Fruit fly (Drosophila melanogaster) whole organism, pupa: ENCODE results near the gene Cby.
A peak's percentile ranks its signal among the peaks of the same experiment; 100 is the strongest.

Source experiments
- CG10348 ChIP-seq: fragments of 200-800 bp; sonication (Bioruptor generic); IDR thresholded peaks from 2 replicates; pipeline ENCODE4 v1.3.6; 2022; ENCODE audit warnings: missing biosample characterization, missing genetic modification characterization
- CG12605 ChIP-seq: fragments of 200-800 bp; sonication (Bioruptor generic); IDR thresholded peaks from 2 replicates; pipeline ENCODE4 v1.3.6; 2022; ENCODE audit warnings: missing biosample characterization, missing genetic modification characterization
- CG13204 ChIP-seq: fragments of 200-800 bp; sonication (Bioruptor generic); optimal IDR thresholded peaks from 2 replicates; lab custom pipeline; 2018; ENCODE audit warnings: missing biosample characterization, mild to moderate bottlenecking, missing genetic modification characterization, moderate library complexity
- CG14655 ChIP-seq: fragments of 200-800 bp; sonication (Bioruptor generic); optimal IDR thresholded peaks from 3 replicates; lab custom pipeline; 2017; ENCODE audit warnings: mild to moderate bottlenecking, missing biosample characterization, missing genetic modification reagents, missing genetic modification characterization
- CG15710 ChIP-seq: fragments of 200-800 bp; sonication (Bioruptor generic); optimal IDR thresholded peaks from 2 replicates; lab custom pipeline; 2018; ENCODE audit warnings: missing biosample characterization, mild to moderate bottlenecking, missing genetic modification characterization, moderate library complexity
- CG17806 ChIP-seq: fragments of 200-800 bp; sonication (Bioruptor generic); optimal IDR thresholded peaks from 2 replicates; lab custom pipeline; 2018; ENCODE audit warnings: missing biosample characterization, mild to moderate bottlenecking, missing genetic modification characterization, moderate library complexity
- CG32121 ChIP-seq: fragments of 200-800 bp; sonication (Bioruptor generic); IDR thresholded peaks from 2 replicates; pipeline ENCODE4 v1.3.6; 2022; ENCODE audit warnings: missing biosample characterization, missing genetic modification characterization
- CG34367 ChIP-seq: fragments of 200-800 bp; sonication (Bioruptor generic); optimal IDR thresholded peaks from 2 replicates; lab custom pipeline; 2018; ENCODE audit warnings: missing biosample characterization, mild to moderate bottlenecking, missing genetic modification characterization
- CG4496 ChIP-seq: fragments of 200-800 bp; sonication (Bioruptor generic); IDR thresholded peaks from 3 replicates; pipeline ENCODE4 v1.3.6; 2022; ENCODE audit warnings: missing biosample characterization, missing genetic modification characterization
- CG8159 ChIP-seq: fragments of 200-800 bp; sonication (Bioruptor generic); optimal IDR thresholded peaks from 3 replicates; lab custom pipeline; 2018; ENCODE audit warnings: missing biosample characterization, mild to moderate bottlenecking, missing genetic modification characterization, moderate library complexity
- CG8301 ChIP-seq: fragments of 200-800 bp; sonication (Bioruptor generic); optimal IDR thresholded peaks from 2 replicates; lab custom pipeline; 2018; ENCODE audit warnings: missing biosample characterization, mild to moderate bottlenecking, missing genetic modification characterization
- CG9948 ChIP-seq: fragments of 200-800 bp; sonication (Bioruptor generic); optimal IDR thresholded peaks from 2 replicates; lab custom pipeline; 2018; ENCODE audit warnings: missing biosample characterization, mild to moderate bottlenecking, missing genetic modification characterization, moderate library complexity
- D1 ChIP-seq: fragments of 200-800 bp; sonication (Bioruptor generic); optimal IDR thresholded peaks from 2 replicates; lab custom pipeline; 2018; ENCODE audit warnings: missing biosample characterization, mild to moderate bottlenecking, missing genetic modification characterization, moderate library complexity
- EcR ChIP-seq: fragments of 200-800 bp; sonication (Bioruptor generic); optimal IDR thresholded peaks from 3 replicates; lab custom pipeline; 2019; ENCODE audit warnings: missing biosample characterization, missing genetic modification characterization, mild to moderate bottlenecking, moderate library complexity, missing genetic modification reagents
- Ets98B ChIP-seq: fragments of 200-800 bp; sonication (Bioruptor generic); IDR thresholded peaks from 2 replicates; pipeline ENCODE4 v1.3.6; 2022; ENCODE audit warnings: missing biosample characterization, missing genetic modification characterization
- Pif1A ChIP-seq: fragments of 200-800 bp; sonication (Bioruptor generic); optimal IDR thresholded peaks from 3 replicates; lab custom pipeline; 2016; ENCODE audit warnings: missing biosample characterization, missing genetic modification characterization
- Pif1B ChIP-seq: fragments of 200-800 bp; sonication (Bioruptor generic); optimal IDR thresholded peaks from 3 replicates; lab custom pipeline; 2016; ENCODE audit warnings: missing biosample characterization, missing genetic modification characterization
- Snoo ChIP-seq: fragments of 200-800 bp; sonication (Bioruptor generic); optimal IDR thresholded peaks from 3 replicates; lab custom pipeline; 2017; ENCODE audit warnings: missing biosample characterization, mild to moderate bottlenecking, missing genetic modification characterization, inconsistent platforms
- fd96Ca ChIP-seq: fragments of 200-800 bp; sonication (Bioruptor generic); IDR thresholded peaks from 3 replicates; pipeline ENCODE4 v1.3.6; 2022; ENCODE audit warnings: missing biosample characterization, missing genetic modification characterization
- gl ChIP-seq: fragments of 200-800 bp; sonication (Bioruptor generic); optimal IDR thresholded peaks from 2 replicates; lab custom pipeline; 2018; ENCODE audit warnings: missing biosample characterization, mild to moderate bottlenecking, missing genetic modification characterization
- rn ChIP-seq: fragments of 200-800 bp; sonication (Bioruptor generic); IDR thresholded peaks from 2 replicates; pipeline ENCODE4 v1.3.6; 2022; ENCODE audit warnings: missing biosample characterization, missing genetic modification characterization

The Cby gene

dm6 chr3R:21851592-21852578 is 15.9 kb upstream of the Cby start:
- TF ChIP-seq EcR (GFP tag; lab: Kevin White, UChicago) (peak; percentile 80), Pif1B (no peak)

- TF ChIP-seq Snoo (tag; lab: Kevin White, UChicago) = no peak
- peak; percentile 32 for TF ChIP-seq CG9948 (tag; lab: Kevin White, UChicago)
- TF ChIP-seq CG4496 (GFP tag; lab: Robert Waterston, UW) = no peak
- TF ChIP-seq CG8159 (tag; lab: Kevin White, UChicago) = peak; percentile 54
- TF ChIP-seq Ets98B = 0 out of 2 replicates have a peak, but pooled peaks have one; percentile 11
- TF ChIP-seq CG12605 (GFP tag; lab: Robert Waterston, UW) = no peak
- TF ChIP-seq rn (GFP tag; lab: Robert Waterston, UW) = no peak
- no peak for TF ChIP-seq CG32121 (GFP tag; lab: Robert Waterston, UW)
- TF ChIP-seq Pif1A = peak; percentile 1
- no peak for TF ChIP-seq CG10348 (GFP tag; lab: Robert Waterston, UW)
- TF ChIP-seq fd96Ca (GFP tag; lab: Robert Waterston, UW) = 0 out of 3 replicates have a peak, but pooled peaks have one; percentile 33
- TF ChIP-seq EcR (GFP tag; lab: Kevin White, UChicago) = peak; percentile 44
- TF ChIP-seq gl (tag; lab: Kevin White, UChicago) = no peak
- TF ChIP-seq D1 = no peak
- TF ChIP-seq CG13204 (GFP tag; lab: Kevin White, UChicago) = no peak
- peak; percentile 33 for TF ChIP-seq CG17806
- TF ChIP-seq CG8301 = peak; percentile 21
- no peak for TF ChIP-seq CG34367 (tag; lab: Kevin White, UChicago)
- TF ChIP-seq CG14655 = peak; percentile 35
- peak; percentile 39 for TF ChIP-seq CG15710
- TF ChIP-seq Pif1B = no peak
Observed at dm6 chr3R:21852579-21853233, 15.1 kb upstream of the Cby start.

DNA sequence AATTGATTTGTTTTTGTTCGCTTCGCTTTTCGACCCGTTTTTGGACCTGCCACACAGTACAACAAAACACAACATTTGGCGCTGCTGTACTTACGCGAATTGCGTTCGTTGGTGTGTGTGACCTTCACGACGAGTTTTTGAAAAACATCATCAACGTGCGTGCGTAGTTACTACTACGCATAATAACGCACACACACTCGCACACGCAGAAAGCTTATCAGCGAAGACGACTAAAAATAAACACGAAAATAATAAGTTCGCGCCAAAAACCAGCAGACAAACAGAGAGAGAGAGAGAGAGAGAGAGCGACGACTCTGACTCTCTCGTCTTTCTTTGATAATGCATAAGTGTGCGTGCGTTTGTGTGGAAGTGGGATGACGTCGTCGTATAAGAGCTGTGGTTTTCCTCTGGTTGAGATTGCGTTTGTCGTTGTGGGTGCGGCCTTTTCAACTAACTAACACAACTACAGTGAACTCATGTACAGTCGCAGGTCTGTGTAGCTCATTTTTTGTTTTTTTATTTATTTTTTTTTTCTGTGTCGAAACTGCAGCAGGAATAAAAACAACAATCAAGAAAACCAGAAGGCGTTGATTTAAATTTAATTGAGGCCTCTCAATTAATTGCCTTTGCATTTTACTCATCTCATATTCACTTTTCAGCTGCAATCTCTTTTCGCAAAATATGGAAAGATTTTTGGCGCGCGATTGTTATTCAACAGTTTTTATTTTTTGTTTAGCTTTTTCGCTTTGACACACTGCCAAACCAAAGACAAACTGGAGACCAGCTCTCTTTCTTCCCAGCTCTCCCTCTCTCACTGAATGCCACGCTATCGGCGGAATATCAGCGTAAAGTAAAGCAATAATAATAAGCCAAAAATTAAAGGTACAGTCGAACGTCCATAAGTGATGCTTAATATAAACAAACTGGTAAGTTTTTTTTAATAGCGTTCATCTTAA is 13.9 kb upstream of the Cby start:
- peak; percentile 52; the same call in 2 of the 3 replicates for TF ChIP-seq fd96Ca (GFP tag; lab: Robert Waterston, UW)
- TF ChIP-seq CG12605 (GFP tag; lab: Robert Waterston, UW) = peak; percentile 66
- TF ChIP-seq CG13204 (GFP tag; lab: Kevin White, UChicago) = peak; percentile 25
- TF ChIP-seq rn (GFP tag; lab: Robert Waterston, UW) = 0 out of 2 replicates have a peak, but pooled peaks have one; percentile 28
- peak; percentile 42 for TF ChIP-seq Snoo (tag; lab: Kevin White, UChicago)
- TF ChIP-seq CG8159 (tag; lab: Kevin White, UChicago) = peak; percentile 61
- peak; percentile 67; the same call in 1 of the 2 replicates for TF ChIP-seq CG32121 (GFP tag; lab: Robert Waterston, UW)
- TF ChIP-seq gl (tag; lab: Kevin White, UChicago) = no peak
- peak; percentile 66 for TF ChIP-seq Pif1A
- no peak for TF ChIP-seq CG10348 (GFP tag; lab: Robert Waterston, UW)
- TF ChIP-seq CG14655 = peak; percentile 27
- peak; percentile 39; the same call in 2 of the 3 replicates for TF ChIP-seq CG4496 (GFP tag; lab: Robert Waterston, UW)
- TF ChIP-seq Ets98B = peak; percentile 68; the same call in 1 of the 2 replicates
- TF ChIP-seq CG15710 = peak; percentile 50
- TF ChIP-seq CG34367 (tag; lab: Kevin White, UChicago) = peak; percentile 1
- peak; percentile 36 for TF ChIP-seq CG9948 (tag; lab: Kevin White, UChicago)
- peak; percentile 78 for TF ChIP-seq Pif1B
- no peak for TF ChIP-seq CG17806
- no peak for TF ChIP-seq CG8301
- TF ChIP-seq EcR (GFP tag; lab: Kevin White, UChicago) = peak; percentile 88
- no peak for TF ChIP-seq D1
- TF ChIP-seq, all 21 proteins: peak for 16

dm6 chr3R:21854574-21855468 is 13.0 kb upstream of the Cby start:
- TF ChIP-seq fd96Ca (GFP tag; lab: Robert Waterston, UW) (no peak), CG8301 (no peak), CG17806 (no peak), CG9948 (tag; lab: Kevin White, UChicago) (no peak), CG10348 (GFP tag; lab: Robert Waterston, UW) (no peak), Snoo (tag; lab: Kevin White, UChicago) (no peak), EcR (GFP tag; lab: Kevin White, UChicago) (no peak)
